Worm (Caenorhabditis elegans) whole organism, L4/young adult: Measurements from ENCODE around the gene C49G7.10.

ENCODE experiments used
- dao-5 ChIP-seq: sonication (generic microtip); optimal IDR thresholded peaks from 2 replicates; lab custom pipeline; 2016; ENCODE audit warnings: missing genotype, missing genetic modification characterization, moderate library complexity, missing compliant biosample characterization
- him-1 ChIP-seq: sonication (generic microtip); optimal IDR thresholded peaks from 2 replicates; lab custom pipeline; 2016; ENCODE audit warnings: missing genotype, missing genetic modification reagents, missing genetic modification characterization, missing compliant biosample characterization

DNA sequence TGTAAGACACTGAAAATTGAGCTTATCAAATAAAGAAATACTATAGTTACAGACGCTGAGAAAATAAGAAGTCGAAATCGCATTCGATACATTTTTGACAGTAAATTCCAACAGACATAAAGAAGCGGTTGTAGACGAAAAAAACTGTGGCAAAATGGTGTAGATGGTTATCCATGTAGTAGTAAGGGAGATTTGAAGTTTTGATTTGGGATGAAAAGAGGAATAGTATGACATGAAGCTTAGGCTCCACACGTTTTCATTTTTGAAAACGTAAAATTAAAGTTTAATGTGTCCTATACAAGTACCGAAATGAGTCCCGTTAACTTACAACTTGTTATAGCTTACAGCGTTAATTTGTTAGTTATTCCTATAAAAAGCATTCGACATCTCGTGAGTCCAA, 47.8 kb downstream of the C49G7.10 start, which contains the start of gene K09D9.9:
- TF ChIP-seq him-1 (tag; lab: Kevin White, UChicago): no peak
- no peak for TF ChIP-seq dao-5 (tag; lab: Kevin White, UChicago)
